Worm (Caenorhabditis elegans) whole organism, L3 larva: ENCODE data around the gene F15A4.10.

Experiments used
- R02D3.7 ChIP-seq: fragments of 150-350 bp; optimal IDR thresholded peaks from 2 replicates; lab custom pipeline; 2014; ENCODE audit warnings: missing biosample characterization, missing genetic modification characterization
- ZK546.5 ChIP-seq: sonication (generic microtip); optimal IDR thresholded peaks from 2 replicates; lab custom pipeline; 2017; ENCODE audit warnings: missing biosample characterization, missing genetic modification characterization
- aly-2 ChIP-seq: fragments of 150-350 bp; optimal IDR thresholded peaks from 2 replicates; lab custom pipeline; 2014; ENCODE audit warnings: missing biosample characterization, missing genetic modification characterization
- ama-1 ChIP-seq: fragments of 150-350 bp; optimal IDR thresholded peaks from 2 replicates; lab custom pipeline; 2018
- ceh-28 ChIP-seq: fragments of 150-350 bp; optimal IDR thresholded peaks from 2 replicates; lab custom pipeline; 2014; ENCODE audit warnings: missing biosample characterization, missing genetic modification reagents, missing genetic modification characterization
- ceh-82 ChIP-seq: fragments of 150-350 bp; optimal IDR thresholded peaks from 2 replicates; lab custom pipeline; 2014; ENCODE audit warnings: missing biosample characterization, missing genetic modification characterization
- daf-12 ChIP-seq: fragments of 150-350 bp; optimal IDR thresholded peaks from 2 replicates; lab custom pipeline; 2014; ENCODE audit warnings: missing biosample characterization, missing genetic modification reagents, missing genetic modification characterization
- egl-5 ChIP-seq: fragments of 150-350 bp; optimal IDR thresholded peaks from 2 replicates; lab custom pipeline; 2017; ENCODE audit warnings: missing biosample characterization, missing genetic modification reagents, missing genetic modification characterization, inconsistent platforms
- elt-2 ChIP-seq: sonication (generic microtip); optimal IDR thresholded peaks from 2 replicates; lab custom pipeline; 2016; ENCODE audit warnings: missing genetic modification reagents, mild to moderate bottlenecking, missing genetic modification characterization, missing compliant biosample characterization
- elt-3 ChIP-seq, 3 experiments: fragments of 150-350 bp in 1 of 3; sonication (generic microtip) in 2 of 3; optimal IDR thresholded peaks; 2 replicates in 2 of 3; 4 replicates in 1 of 3; lab custom pipeline; 2014 to 2017; ENCODE audit warnings: missing biosample characterization in 3 of 3, missing genetic modification characterization in 3 of 3
- eor-1 ChIP-seq, 2 experiments: fragments of 150-350 bp; optimal IDR thresholded peaks; 2 replicates each; lab custom pipeline; 2014 to 2018; ENCODE audit warnings: missing biosample characterization in 2 of 2, missing genetic modification characterization in 2 of 2
- fos-1 ChIP-seq: fragments of 150-350 bp; optimal IDR thresholded peaks from 2 replicates; lab custom pipeline; 2014; ENCODE audit warnings: missing biosample characterization, missing genetic modification characterization
- hmg-11 ChIP-seq: sonication (generic microtip); optimal IDR thresholded peaks from 2 replicates; lab custom pipeline; 2016; ENCODE audit warnings: missing genetic modification characterization, missing compliant biosample characterization
- jun-1 ChIP-seq: fragments of 150-350 bp; optimal IDR thresholded peaks from 2 replicates; lab custom pipeline; 2014; ENCODE audit warnings: missing biosample characterization, missing genetic modification reagents, missing genetic modification characterization
- lsy-12 ChIP-seq: sonication (generic microtip); optimal IDR thresholded peaks from 2 replicates; lab custom pipeline; 2016; ENCODE audit warnings: mild to moderate bottlenecking, missing genetic modification characterization, missing compliant biosample characterization
- mdl-1 ChIP-seq: fragments of 150-350 bp; optimal IDR thresholded peaks from 2 replicates; lab custom pipeline; 2014; ENCODE audit warnings: missing biosample characterization, missing genetic modification characterization
- mml-1 ChIP-seq: fragments of 150-350 bp; sonication (generic microtip); optimal IDR thresholded peaks from 3 replicates; lab custom pipeline; 2014; ENCODE audit warnings: missing biosample characterization, missing genetic modification characterization
- nfya-1 ChIP-seq: sonication (generic microtip); optimal IDR thresholded peaks from 2 replicates; lab custom pipeline; 2017; ENCODE audit warnings: missing genetic modification characterization, mild to moderate bottlenecking, missing compliant biosample characterization, antibody characterized with exemption, moderate library complexity; ENCODE audit not compliant: insufficient read depth
- nhr-11 ChIP-seq: fragments of 150-350 bp; optimal IDR thresholded peaks from 2 replicates; lab custom pipeline; 2014; ENCODE audit warnings: missing biosample characterization, missing genetic modification characterization
- nhr-12 ChIP-seq: fragments of 150-350 bp; optimal IDR thresholded peaks from 2 replicates; lab custom pipeline; 2014; ENCODE audit warnings: missing biosample characterization, missing genetic modification characterization
- nhr-23 ChIP-seq: fragments of 150-350 bp; optimal IDR thresholded peaks from 2 replicates; lab custom pipeline; 2014; ENCODE audit warnings: missing biosample characterization, missing genetic modification reagents, missing genetic modification characterization
- nhr-237 ChIP-seq: fragments of 150-350 bp; optimal IDR thresholded peaks from 2 replicates; lab custom pipeline; 2014; ENCODE audit warnings: missing biosample characterization, missing genetic modification characterization
- nhr-25 ChIP-seq: sonication (generic microtip); optimal IDR thresholded peaks from 2 replicates; lab custom pipeline; 2017; ENCODE audit warnings: missing biosample characterization, missing genetic modification characterization
- nhr-28 ChIP-seq: fragments of 150-350 bp; optimal IDR thresholded peaks from 2 replicates; lab custom pipeline; 2014; ENCODE audit warnings: missing biosample characterization, missing genetic modification characterization
- nhr-43 ChIP-seq: sonication (generic microtip); optimal IDR thresholded peaks from 2 replicates; lab custom pipeline; 2016; ENCODE audit warnings: mild to moderate bottlenecking, missing genetic modification characterization, missing compliant biosample characterization; ENCODE audit not compliant: poor library complexity, severe bottlenecking
- nhr-76 ChIP-seq: fragments of 150-350 bp; sonication (generic microtip); optimal IDR thresholded peaks from 5 replicates; lab custom pipeline; 2014; ENCODE audit warnings: missing biosample characterization, missing genetic modification characterization
- nhr-77 ChIP-seq: fragments of 150-350 bp; optimal IDR thresholded peaks from 2 replicates; lab custom pipeline; 2014; ENCODE audit warnings: missing biosample characterization, missing genetic modification characterization
- pha-4 ChIP-seq: fragments of 150-350 bp; optimal IDR thresholded peaks from 2 replicates; lab custom pipeline; 2014; ENCODE audit warnings: missing biosample characterization, missing genetic modification reagents, missing genetic modification characterization
- pqm-1 ChIP-seq: fragments of 150-350 bp; optimal IDR thresholded peaks from 2 replicates; lab custom pipeline; 2017; ENCODE audit warnings: missing biosample characterization, missing genetic modification characterization, inconsistent platforms
- sea-2 ChIP-seq: fragments of 150-350 bp; sonication (generic microtip); optimal IDR thresholded peaks from 4 replicates; lab custom pipeline; 2014; ENCODE audit warnings: missing biosample characterization, missing genetic modification reagents, missing genetic modification characterization
- skn-1 ChIP-seq: fragments of 150-350 bp; optimal IDR thresholded peaks from 2 replicates; lab custom pipeline; 2014; ENCODE audit warnings: missing biosample characterization, missing genetic modification characterization
- snpc-4 ChIP-seq: fragments of 150-350 bp; optimal IDR thresholded peaks from 2 replicates; lab custom pipeline; 2014; ENCODE audit warnings: missing biosample characterization, missing genetic modification characterization
- unc-39 ChIP-seq: sonication (generic microtip); optimal IDR thresholded peaks from 4 replicates; lab custom pipeline; 2017; ENCODE audit warnings: missing biosample characterization, missing genetic modification characterization
- zag-1 ChIP-seq: fragments of 150-350 bp; optimal IDR thresholded peaks from 2 replicates; lab custom pipeline; 2014; ENCODE audit warnings: missing biosample characterization, missing genetic modification characterization
- ztf-11 ChIP-seq: fragments of 150-350 bp; optimal IDR thresholded peaks from 2 replicates; lab custom pipeline; 2014; ENCODE audit warnings: missing biosample characterization, missing genetic modification characterization
- ztf-4 ChIP-seq: fragments of 150-350 bp; optimal IDR thresholded peaks from 2 replicates; lab custom pipeline; 2014; ENCODE audit warnings: missing biosample characterization, missing genetic modification characterization

F15A4.10 gene

ce11 chrII:12519616-12520015, 34.7 kb upstream of the F15A4.10 start, which contains the start of gene ceh-99:
Gene ceh-99, plus strand, starts transcription at chrII:12519981.
- TF ChIP-seq nhr-11 (tag; lab: Kevin White, UChicago), result no peak

- TF ChIP-seq nhr-76 (tag; lab: Kevin White, UChicago) (no peak), elt-3 (tag; optimal IDR thresholded peaks at IDR 0.05; lab: Kevin White, UChicago) (no peak), elt-2 (tag; lab: Kevin White, UChicago) (peak; percentile 99), pqm-1 (tag; lab: Kevin White, UChicago) (peak; percentile 89), nfya-1 (tag; lab: Kevin White, UChicago) (peak; percentile 25)
These were observed 33.9 kb upstream of the F15A4.10 start, which contains the start of gene srh-70 for ce11 chrII:12518809-12519344. Gene srh-70, minus strand, starts transcription at chrII:12518859.

ce11 chrII:12518008-12518407, 33.0 kb upstream of the F15A4.10 start:
- TF ChIP-seq pqm-1 (tag; lab: Kevin White, UChicago), result peak; percentile 28
- no peak for TF ChIP-seq ama-1 (lab: Kevin White, UChicago)
- peak; percentile 12 for TF ChIP-seq elt-2 (tag; lab: Kevin White, UChicago)
- TF ChIP-seq, all 47 proteins: peak for 2

- TF ChIP-seq nhr-43 (tag; lab: Kevin White, UChicago) (no peak), lsy-12 (tag; lab: Kevin White, UChicago) (no peak), nhr-77 (tag; lab: Kevin White, UChicago) (no peak)
These were observed 31.4 kb upstream of the F15A4.10 start, which contains the start of gene srh-61 for ce11 chrII:12516313-12516712. Gene srh-61, minus strand, starts transcription at chrII:12516413.

- TF ChIP-seq eor-1 (tag; optimal IDR thresholded peaks at IDR 0.05; lab: Kevin White, UChicago), result no peak
- no peak for TF ChIP-seq nhr-76 (tag; lab: Kevin White, UChicago)
- no peak for TF ChIP-seq zag-1 (tag; lab: Kevin White, UChicago)
- no peak for TF ChIP-seq nhr-12 (tag; lab: Kevin White, UChicago)
- TF ChIP-seq hmg-11 (tag; lab: Kevin White, UChicago), result no peak
- no peak for TF ChIP-seq snpc-4 (tag; lab: Kevin White, UChicago)
- no peak for TF ChIP-seq nhr-237 (tag; lab: Kevin White, UChicago)
- no peak for TF ChIP-seq fos-1
- no peak for TF ChIP-seq nhr-23 (tag; lab: Kevin White, UChicago)
These were observed 29.7 kb upstream of the F15A4.10 start, which contains the start of gene srh-69 for ce11 chrII:12514620-12515019. Gene srh-69, minus strand, starts transcription at chrII:12514720.

DNA sequence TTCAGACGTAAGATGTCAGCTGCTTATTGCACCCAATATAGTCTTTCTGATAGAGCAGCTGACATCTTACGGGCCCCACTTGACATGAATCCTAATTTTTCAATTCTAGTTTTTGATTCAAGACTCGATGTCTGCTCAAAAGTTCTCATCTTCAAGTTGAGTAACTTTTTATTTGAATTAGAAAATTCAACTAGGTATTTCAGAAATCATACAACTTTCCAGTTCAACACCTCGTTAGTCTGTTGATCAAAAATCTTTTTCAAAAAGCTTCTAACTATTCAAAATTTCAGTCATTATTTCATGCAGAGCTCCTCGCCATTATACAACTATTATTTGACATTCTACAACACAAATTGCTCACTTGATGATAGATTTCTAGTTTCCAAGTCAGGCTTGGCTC, 26.9 kb upstream of the F15A4.10 start, which contains the start of gene srh-73:
Gene srh-73, plus strand, starts transcription at position 301 of the 400 bp plus-strand sequence.
- TF ChIP-seq nhr-237 (tag; lab: Kevin White, UChicago) (no peak), ztf-4 (tag; lab: Kevin White, UChicago) (no peak), elt-2 (tag; lab: Kevin White, UChicago) (no peak), pha-4 (no peak), sea-2 (GFP tag; lab: Kevin White, UChicago) (no peak), ceh-28 (tag; lab: Kevin White, UChicago) (no peak), ZK546.5 (no peak), snpc-4 (tag; lab: Kevin White, UChicago) (no peak), nhr-43 (tag; lab: Kevin White, UChicago) (no peak), mdl-1 (tag; lab: Kevin White, UChicago) (no peak), lsy-12 (tag; lab: Kevin White, UChicago) (no peak), nhr-28 (no peak), jun-1 (tag; lab: Kevin White, UChicago) (no peak), aly-2 (no peak), nfya-1 (tag; lab: Kevin White, UChicago) (no peak), unc-39 (tag; lab: Kevin White, UChicago) (no peak), nhr-12 (tag; lab: Kevin White, UChicago) (no peak), eor-1 (tag; optimal IDR thresholded peaks at IDR 0.05; lab: Kevin White, UChicago) (no peak)

- TF ChIP-seq ztf-11, result no peak
- TF ChIP-seq ceh-82 (tag; lab: Kevin White, UChicago), result no peak
- no peak for TF ChIP-seq skn-1
- TF ChIP-seq sea-2 (GFP tag; lab: Kevin White, UChicago), result no peak
- no peak for TF ChIP-seq nhr-28
- TF ChIP-seq elt-3 (tag; optimal IDR thresholded peaks at IDR 0.05; lab: Kevin White, UChicago), result no peak
- TF ChIP-seq egl-5, result no peak
- no peak for TF ChIP-seq nhr-25 (tag; lab: Kevin White, UChicago)
- TF ChIP-seq R02D3.7 (tag; lab: Kevin White, UChicago), result no peak
- TF ChIP-seq daf-12 (tag; lab: Kevin White, UChicago), result no peak
- no peak for TF ChIP-seq mml-1 (tag; lab: Kevin White, UChicago)
- TF ChIP-seq, all 47 proteins: peak for 0
These were observed 23.7 kb upstream of the F15A4.10 start, which contains the start of gene srh-67 for ce11 chrII:12508650-12509049. Gene srh-67, plus strand, starts transcription at chrII:12508950.
